Worm (Caenorhabditis elegans): ENCODE data around the gene hmg-11.

The hmg-11 gene

ce11 chrII:4672584-4673110 is at the start of gene hmg-11, which contains the start of gene clec-140:
Gene hmg-11 (plus strand): TSS chrII:4673085.
Gene clec-140 (plus strand): TSS chrII:4673060.
- TF ChIP-seq lsy-2 (tag; optimal IDR thresholded peaks at IDR 0.05), result peak; percentile 3
- TF ChIP-seq mep-1 (tag; optimal IDR thresholded peaks at IDR 0.05), result peak; percentile 90
- TF ChIP-seq nhr-2 (tag; optimal IDR thresholded peaks at IDR 0.05), result peak; percentile 63
- TF ChIP-seq ceh-43 (GFP tag; optimal IDR thresholded peaks at IDR 0.05), result peak; percentile 22
- peak; percentile 43 for TF ChIP-seq unc-120 (tag; optimal IDR thresholded peaks at IDR 0.05; ENCODE audit: poor library complexity, severe bottlenecking)
- TF ChIP-seq lin-13 (tag; optimal IDR thresholded peaks at IDR 0.05), result peak; percentile 30
- no peak for TF ChIP-seq elt-3 (tag; optimal IDR thresholded peaks at IDR 0.05)
- TF ChIP-seq sptf-1 (tag; optimal IDR thresholded peaks at IDR 0.05), result peak; percentile 65
- no peak for TF ChIP-seq nhr-76 (tag; optimal IDR thresholded peaks at IDR 0.05)
- peak; percentile 12 for TF ChIP-seq pha-4 (tag; optimal IDR thresholded peaks at IDR 0.05)
- no peak for TF ChIP-seq drap-1 (GFP tag; optimal IDR thresholded peaks at IDR 0.05)
- TF ChIP-seq zip-8 (tag; optimal IDR thresholded peaks at IDR 0.05), result no peak
- TF ChIP-seq unc-62 (GFP tag; optimal IDR thresholded peaks at IDR 0.05), result peak; percentile 43
- TF ChIP-seq nhr-28 (tag; optimal IDR thresholded peaks at IDR 0.05), result no peak
- peak; percentile 59 for TF ChIP-seq lin-32 (GFP tag; optimal IDR thresholded peaks at IDR 0.05)
- no peak for TF ChIP-seq M03D4.4 (tag; optimal IDR thresholded peaks at IDR 0.05)
- no peak for TF ChIP-seq sem-2 (GFP tag; optimal IDR thresholded peaks at IDR 0.05)
- peak; percentile 67 for TF ChIP-seq ceh-39 (tag; optimal IDR thresholded peaks at IDR 0.05)
- no peak for TF ChIP-seq nhr-237 (tag; optimal IDR thresholded peaks at IDR 0.05)
- TF ChIP-seq bed-3 (GFP tag; optimal IDR thresholded peaks at IDR 0.05), result no peak
- peak; percentile 19 for TF ChIP-seq hlh-1 (tag; optimal IDR thresholded peaks at IDR 0.05)
- TF ChIP-seq ztf-11 (tag; optimal IDR thresholded peaks at IDR 0.05), result peak; percentile 76
- peak; percentile 83 for TF ChIP-seq ces-1 (GFP tag; optimal IDR thresholded peaks at IDR 0.05)
- no peak for TF ChIP-seq tbx-8 (GFP tag; optimal IDR thresholded peaks at IDR 0.05)
- TF ChIP-seq mab-5 (tag; optimal IDR thresholded peaks at IDR 0.05), result no peak
- peak; percentile 91 for TF ChIP-seq cnd-1 (tag; optimal IDR thresholded peaks at IDR 0.05)
- TF ChIP-seq snpc-4 (tag; optimal IDR thresholded peaks at IDR 0.05), result no peak
- no peak for TF ChIP-seq flh-1 (GFP tag; optimal IDR thresholded peaks at IDR 0.05)
- no peak for TF ChIP-seq ham-2 (GFP tag; optimal IDR thresholded peaks at IDR 0.05)
- no peak for TF ChIP-seq nhr-12 (tag; optimal IDR thresholded peaks at IDR 0.05)
- no peak for TF ChIP-seq unc-39 (tag; optimal IDR thresholded peaks at IDR 0.05)
- no peak for TF ChIP-seq ceh-83 (GFP tag; optimal IDR thresholded peaks at IDR 0.05)
- no peak for TF ChIP-seq elt-1 (tag; optimal IDR thresholded peaks at IDR 0.05; ENCODE audit: borderline replicate concordance, insufficient read depth)
- peak; percentile 60 for TF ChIP-seq mls-2 (tag; optimal IDR thresholded peaks at IDR 0.05)
- TF ChIP-seq blmp-1 (tag; optimal IDR thresholded peaks at IDR 0.05), result no peak

- TF ChIP-seq ceh-39 (tag; optimal IDR thresholded peaks at IDR 0.05), result no peak
- TF ChIP-seq unc-120 (tag; optimal IDR thresholded peaks at IDR 0.05; ENCODE audit: poor library complexity, severe bottlenecking), result no peak
Observed at ce11 chrII:4626606-4627005, 46.3 kb upstream of the hmg-11 start, which contains the start of gene F35D11.1. Gene F35D11.1 (plus strand): TSS chrII:4626906.

- TF ChIP-seq cnd-1 (tag; optimal IDR thresholded peaks at IDR 0.05) (no peak), ces-1 (GFP tag; optimal IDR thresholded peaks at IDR 0.05) (no peak), pha-4 (tag; optimal IDR thresholded peaks at IDR 0.05) (no peak), flh-1 (GFP tag; optimal IDR thresholded peaks at IDR 0.05) (no peak), hlh-1 (tag; optimal IDR thresholded peaks at IDR 0.05) (no peak), mep-1 (tag; optimal IDR thresholded peaks at IDR 0.05) (no peak), ceh-43 (GFP tag; optimal IDR thresholded peaks at IDR 0.05) (no peak), lin-13 (tag; optimal IDR thresholded peaks at IDR 0.05) (no peak), tbx-8 (GFP tag; optimal IDR thresholded peaks at IDR 0.05) (no peak), nhr-237 (tag; optimal IDR thresholded peaks at IDR 0.05) (no peak)
Observed at ce11 chrII:4631479-4631878, 41.4 kb upstream of the hmg-11 start.

ce11 chrII:4638241-4638640 is 34.6 kb upstream of the hmg-11 start, which contains the start of gene che-10:
Gene che-10 (minus strand): TSS chrII:4638341.
- TF ChIP-seq sptf-1 (tag; optimal IDR thresholded peaks at IDR 0.05) (no peak), elt-1 (tag; optimal IDR thresholded peaks at IDR 0.05; ENCODE audit: borderline replicate concordance, insufficient read depth) (no peak), mab-5 (tag; optimal IDR thresholded peaks at IDR 0.05) (no peak), drap-1 (GFP tag; optimal IDR thresholded peaks at IDR 0.05) (no peak), zip-8 (tag; optimal IDR thresholded peaks at IDR 0.05) (no peak), unc-39 (tag; optimal IDR thresholded peaks at IDR 0.05) (no peak), bed-3 (GFP tag; optimal IDR thresholded peaks at IDR 0.05) (no peak), nhr-237 (tag; optimal IDR thresholded peaks at IDR 0.05) (no peak), mep-1 (tag; optimal IDR thresholded peaks at IDR 0.05) (no peak), ztf-11 (tag; optimal IDR thresholded peaks at IDR 0.05) (no peak), flh-1 (GFP tag; optimal IDR thresholded peaks at IDR 0.05) (no peak), unc-62 (GFP tag; optimal IDR thresholded peaks at IDR 0.05) (no peak), M03D4.4 (tag; optimal IDR thresholded peaks at IDR 0.05) (no peak)
